Worm (Caenorhabditis elegans): Measurements from ENCODE around the gene ras-2.

- peak in 1 of 2 experiments; percentile 5 for TF ChIP-seq unc-62 (GFP tag; optimal IDR thresholded peaks at IDR 0.05 in 1 of 2)
- no peak for TF ChIP-seq unc-62 (tag; optimal IDR thresholded peaks at IDR 0.05)
- peak; percentile 74 for TF ChIP-seq mes-2 (tag; optimal IDR thresholded peaks at IDR 0.05; ENCODE audit: poor library complexity, severe bottlenecking)
- no peak for TF ChIP-seq lin-15B (tag; optimal IDR thresholded peaks at IDR 0.05)
- TF ChIP-seq ceh-62 (tag; optimal IDR thresholded peaks at IDR 0.05), result no peak
- TF ChIP-seq ctbp-1 (GFP tag; IDR thresholded peaks at IDR 0.05), result no peak
- no peak for TF ChIP-seq lim-7 (GFP tag; IDR thresholded peaks at IDR 0.05)
- no peak for TF ChIP-seq snpc-4 (tag; optimal IDR thresholded peaks at IDR 0.05)
- TF ChIP-seq daf-19 (GFP tag; conservative IDR thresholded peaks at IDR 0.05), result no peak
Measured at ce11 chrIII:4720620-4721227, 19.2 kb downstream of the ras-2 start, which contains the start of gene emb-5.

All from whole organism, L4 larva.